Fruit fly (Drosophila melanogaster) whole organism, embryonic: ENCODE measurements around the gene CG9673.

Experiments used
- Atf-2 ChIP-seq: fragments of 200-800 bp; sonication (Bioruptor generic); optimal IDR thresholded peaks from 2 replicates; lab custom pipeline; 2016; ENCODE audit warnings: missing biosample characterization, missing genetic modification characterization
- Atf3 ChIP-seq: fragments of 200-800 bp; sonication (Bioruptor generic); optimal IDR thresholded peaks from 3 replicates; lab custom pipeline; 2016; ENCODE audit warnings: missing biosample characterization, missing genetic modification characterization
- C15 ChIP-seq: fragments of 200-800 bp; sonication (Bioruptor generic); IDR thresholded peaks from 3 replicates; pipeline ENCODE4 v1.3.6; 2022; ENCODE audit warnings: missing biosample characterization, missing genetic modification characterization
- CG12104 ChIP-seq: fragments of 200-800 bp; sonication (Bioruptor generic); optimal IDR thresholded peaks from 3 replicates; lab custom pipeline; 2016; ENCODE audit warnings: missing biosample characterization, missing genetic modification characterization
- CG14050 ChIP-seq: fragments of 200-800 bp; sonication (Bioruptor generic); IDR thresholded peaks from 3 replicates; pipeline ENCODE4 v1.3.6; 2022; ENCODE audit warnings: missing biosample characterization, missing genetic modification characterization
- CG15696 ChIP-seq: fragments of 200-800 bp; sonication (Bioruptor generic); optimal IDR thresholded peaks from 2 replicates; lab custom pipeline; 2019; ENCODE audit warnings: missing biosample characterization, mild to moderate bottlenecking, missing genetic modification characterization, moderate library complexity
- CG2116 ChIP-seq: fragments of 200-800 bp; sonication (Bioruptor generic); optimal IDR thresholded peaks from 3 replicates; lab custom pipeline; 2018; ENCODE audit warnings: missing biosample characterization, mild to moderate bottlenecking, missing genetic modification characterization
- CG2129 ChIP-seq: fragments of 200-800 bp; sonication (Bioruptor generic); IDR thresholded peaks from 2 replicates; pipeline ENCODE4 v1.3.6; 2022; ENCODE audit warnings: missing biosample characterization, missing genetic modification characterization; ENCODE audit not compliant: partially characterized antibody
- CG31224 ChIP-seq: fragments of 200-800 bp; sonication (Bioruptor generic); IDR thresholded peaks from 2 replicates; pipeline ENCODE4 v1.3.6; 2022; ENCODE audit warnings: missing biosample characterization, missing genetic modification characterization
- CG33557 ChIP-seq: fragments of 200-800 bp; sonication (Bioruptor generic); optimal IDR thresholded peaks from 2 replicates; lab custom pipeline; 2019; ENCODE audit warnings: missing biosample characterization, mild to moderate bottlenecking, missing genetic modification characterization, moderate library complexity
- CG3847 ChIP-seq: fragments of 200-800 bp; sonication (Bioruptor generic); IDR thresholded peaks from 2 replicates; pipeline ENCODE4 v1.3.6; 2022; ENCODE audit warnings: missing biosample characterization, missing genetic modification characterization
- CG4617 ChIP-seq: fragments of 200-800 bp; sonication (Bioruptor generic); optimal IDR thresholded peaks from 3 replicates; lab custom pipeline; 2016; ENCODE audit warnings: missing biosample characterization, missing genetic modification characterization, borderline replicate concordance
- CG6765 ChIP-seq: fragments of 200-800 bp; sonication (Bioruptor generic); optimal IDR thresholded peaks from 3 replicates; lab custom pipeline; 2017; ENCODE audit warnings: missing biosample characterization, mild to moderate bottlenecking, missing genetic modification characterization
- CG7928 ChIP-seq: fragments of 200-800 bp; sonication (Bioruptor generic); optimal IDR thresholded peaks from 2 replicates; lab custom pipeline; 2017; ENCODE audit warnings: missing biosample characterization, mild to moderate bottlenecking, missing genetic modification characterization
- CG8765 ChIP-seq: fragments of 200-800 bp; sonication (Bioruptor generic); IDR thresholded peaks from 2 replicates; pipeline ENCODE4 v1.3.6; 2022; ENCODE audit warnings: missing biosample characterization, missing genetic modification characterization
- E2f2 ChIP-seq: fragments of 200-800 bp; sonication (Bioruptor generic); IDR thresholded peaks from 2 replicates; pipeline ENCODE4 v1.3.6; 2022; ENCODE audit warnings: missing biosample characterization, missing genetic modification characterization
- Eip74EF ChIP-seq, 2 experiments: fragments of 200-800 bp in 1 of 2; fragments of >200 bp in 1 of 2; sonication (Bioruptor generic) in 1 of 2; optimal IDR thresholded peaks; 2 replicates each; lab custom pipeline; 2017 to 2019; ENCODE audit warnings: missing biosample characterization in 2 of 2, missing genetic modification characterization in 2 of 2, mild to moderate bottlenecking in 1 of 2, moderate library complexity in 1 of 2
- Ets65A ChIP-seq: fragments of 200-800 bp; sonication (Bioruptor generic); peaks from one replicate; lab custom pipeline; 2016; ENCODE audit warnings: missing biosample characterization, missing genetic modification characterization
- Ets97D ChIP-seq: fragments of 200-800 bp; sonication (Bioruptor generic); optimal IDR thresholded peaks from 3 replicates; lab custom pipeline; 2016; ENCODE audit warnings: missing biosample characterization, missing genetic modification characterization
- Gsc ChIP-seq: fragments of 200-800 bp; sonication (Bioruptor generic); IDR thresholded peaks from 2 replicates; pipeline ENCODE4 v1.3.6; 2022; ENCODE audit warnings: missing biosample characterization, missing genetic modification characterization
- MBD-R2 ChIP-seq: fragments of 200-800 bp; sonication (Bioruptor generic); IDR thresholded peaks from 2 replicates; pipeline ENCODE4 v1.3.6; 2022; ENCODE audit warnings: missing biosample characterization, missing genetic modification characterization
- Nf-YB ChIP-seq: fragments of 200-800 bp; sonication (Bioruptor generic); optimal IDR thresholded peaks from 3 replicates; lab custom pipeline; 2019; ENCODE audit warnings: missing biosample characterization, mild to moderate bottlenecking, missing genetic modification characterization, moderate library complexity
- Nf-YC ChIP-seq: fragments of 200-800 bp; optimal IDR thresholded peaks from 3 replicates; lab custom pipeline; 2019; ENCODE audit warnings: missing biosample characterization, mild to moderate bottlenecking, missing genetic modification characterization, moderate library complexity
- Opbp ChIP-seq: fragments of 200-800 bp; sonication (Bioruptor generic); IDR thresholded peaks from 3 replicates; pipeline ENCODE4 v1.3.6; 2022; ENCODE audit warnings: missing biosample characterization, missing genetic modification characterization; ENCODE audit not compliant: partially characterized antibody
- Rx ChIP-seq: fragments of 200-800 bp; sonication (Bioruptor generic); IDR thresholded peaks from 2 replicates; pipeline ENCODE4 v1.3.6; 2022; ENCODE audit warnings: missing biosample characterization, missing genetic modification characterization
- Spps ChIP-seq: fragments of 200-800 bp; sonication (Bioruptor generic); optimal IDR thresholded peaks from 2 replicates; lab custom pipeline; 2018; ENCODE audit warnings: missing biosample characterization, mild to moderate bottlenecking, missing genetic modification characterization
- al ChIP-seq: fragments of 200-800 bp; sonication (Bioruptor generic); IDR thresholded peaks from 2 replicates; pipeline ENCODE4 v1.3.6; 2022; ENCODE audit warnings: missing biosample characterization, missing genetic modification characterization
- aop ChIP-seq: fragments of 200-800 bp; sonication (Bioruptor generic); IDR thresholded peaks from 2 replicates; pipeline ENCODE4 v1.3.6; 2022; ENCODE audit warnings: missing biosample characterization, missing genetic modification characterization
- btn ChIP-seq: fragments of 200-800 bp; sonication (Bioruptor generic); optimal IDR thresholded peaks from 2 replicates; lab custom pipeline; 2016; ENCODE audit warnings: missing biosample characterization, missing genetic modification characterization
- croc ChIP-seq: fragments of 200-800 bp; sonication (Bioruptor generic); conservative IDR thresholded peaks from 3 replicates; pipeline ENCODE4 v1.3.6; 2022; ENCODE audit warnings: missing biosample characterization, missing genetic modification characterization
- dm ChIP-seq: fragments of 200-800 bp; sonication (Bioruptor generic); optimal IDR thresholded peaks from 3 replicates; lab custom pipeline; 2016; ENCODE audit warnings: missing biosample characterization, missing genetic modification characterization
- dmrt99B ChIP-seq: fragments of 200-800 bp; sonication (Bioruptor generic); optimal IDR thresholded peaks from 2 replicates; lab custom pipeline; 2018; ENCODE audit warnings: missing biosample characterization, mild to moderate bottlenecking, missing genetic modification characterization, moderate library complexity
- ems ChIP-seq: fragments of 200-800 bp; sonication (Bioruptor generic); optimal IDR thresholded peaks from 3 replicates; lab custom pipeline; 2016; ENCODE audit warnings: missing biosample characterization, missing genetic modification characterization
- grau ChIP-seq: fragments of 200-800 bp; optimal IDR thresholded peaks from 3 replicates; lab custom pipeline; 2019; ENCODE audit warnings: missing biosample characterization, mild to moderate bottlenecking, missing genetic modification characterization, moderate library complexity
- gsb-n ChIP-seq: fragments of 200-800 bp; sonication (Bioruptor generic); optimal IDR thresholded peaks from 3 replicates; lab custom pipeline; 2018; ENCODE audit warnings: missing biosample characterization, mild to moderate bottlenecking, missing genetic modification characterization
- inv ChIP-seq: fragments of 200-800 bp; sonication (Bioruptor generic); IDR thresholded peaks from 2 replicates; pipeline ENCODE4 v1.3.6; 2022; ENCODE audit warnings: missing biosample characterization, missing genetic modification characterization; ENCODE audit not compliant: partially characterized antibody
- lola ChIP-seq, 3 experiments: fragments of >200 bp in 2 of 3; fragments of 200-800 bp in 1 of 3; sonication (Bioruptor generic) in 1 of 3; optimal IDR thresholded peaks; 2 replicates each; lab custom pipeline; 2017 to 2019; ENCODE audit warnings: missing biosample characterization in 3 of 3, missing genetic modification characterization in 3 of 3, mild to moderate bottlenecking in 1 of 3, moderate library complexity in 1 of 3
- oc ChIP-seq: fragments of 200-800 bp; sonication (Bioruptor generic); optimal IDR thresholded peaks from 2 replicates; lab custom pipeline; 2018; ENCODE audit warnings: missing biosample characterization, mild to moderate bottlenecking, missing genetic modification characterization, moderate library complexity
- onecut ChIP-seq: fragments of 200-800 bp; sonication (Bioruptor generic); IDR thresholded peaks from 2 replicates; pipeline ENCODE4 v1.3.6; 2022; ENCODE audit warnings: missing biosample characterization, missing genetic modification characterization
- peb ChIP-seq: fragments of 200-800 bp; sonication (Bioruptor generic); IDR thresholded peaks from 2 replicates; pipeline ENCODE4 v1.3.6; 2022; ENCODE audit warnings: missing biosample characterization, missing genetic modification characterization
- pfk ChIP-seq: fragments of 200-800 bp; sonication (Bioruptor generic); optimal IDR thresholded peaks from 2 replicates; lab custom pipeline; 2018; ENCODE audit warnings: missing biosample characterization, mild to moderate bottlenecking, missing genetic modification characterization, moderate library complexity
- slbo ChIP-seq: fragments of 200-800 bp; sonication (Bioruptor generic); IDR thresholded peaks from 2 replicates; pipeline ENCODE4 v1.3.6; 2022; ENCODE audit warnings: missing biosample characterization, missing genetic modification characterization
- twi ChIP-seq: fragments of 200-800 bp; optimal IDR thresholded peaks from 2 replicates; lab custom pipeline; 2019; ENCODE audit warnings: missing biosample characterization, mild to moderate bottlenecking, missing genetic modification characterization, moderate library complexity
- tx ChIP-seq: fragments of 200-800 bp; sonication (Bioruptor generic); optimal IDR thresholded peaks from 2 replicates; lab custom pipeline; 2016; ENCODE audit warnings: missing biosample characterization, missing genetic modification characterization
- unpg ChIP-seq: fragments of 200-800 bp; sonication (Bioruptor generic); optimal IDR thresholded peaks from 3 replicates; lab custom pipeline; 2018; ENCODE audit warnings: missing biosample characterization, mild to moderate bottlenecking, missing genetic modification characterization, moderate library complexity
- wor ChIP-seq: fragments of 200-800 bp; sonication (Bioruptor generic); IDR thresholded peaks from 2 replicates; pipeline ENCODE4 v1.3.6; 2022; ENCODE audit warnings: missing biosample characterization, missing genetic modification characterization
- zfh1 ChIP-seq: fragments of 200-800 bp; sonication (Bioruptor generic); IDR thresholded peaks from 3 replicates; pipeline ENCODE4 v1.3.6; 2022; ENCODE audit warnings: missing biosample characterization, missing genetic modification characterization

Gene CG9673

DNA sequence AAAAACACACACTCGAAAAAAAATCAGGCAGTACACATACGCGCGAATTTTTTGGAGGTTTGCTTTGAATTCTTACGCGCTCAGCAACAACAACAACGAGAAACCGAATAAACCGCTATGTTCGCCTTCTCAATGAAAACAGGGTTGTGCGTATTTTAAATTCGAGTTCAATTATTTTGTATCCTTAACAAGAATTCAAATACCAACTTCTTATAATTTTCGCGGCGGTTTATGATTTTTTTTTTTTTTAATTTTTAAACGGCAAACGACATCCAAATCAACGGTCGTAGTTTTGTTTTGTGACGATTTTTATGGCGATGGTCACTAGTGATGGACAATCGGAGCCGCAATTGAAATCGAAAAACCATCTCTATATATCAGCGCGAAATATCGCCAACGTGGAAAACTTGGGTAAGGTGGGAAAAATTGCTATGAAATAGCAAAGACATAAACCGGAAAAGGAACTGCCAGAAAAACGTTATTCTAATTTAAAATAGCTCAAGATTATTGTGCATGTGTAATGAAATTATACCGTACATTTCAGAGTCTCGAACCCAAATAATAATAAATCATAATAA lies 48.0 kb upstream of the CG9673 start, which contains the start of gene goe (continued):
- TF ChIP-seq btn (GFP tag; lab: Kevin White, UChicago): peak; percentile 57
- TF ChIP-seq pfk: peak; percentile 49
- TF ChIP-seq Nf-YB (GFP tag; lab: Kevin White, UChicago): peak; percentile 47
- TF ChIP-seq Atf3: peak; percentile 74
- TF ChIP-seq CG7928 (GFP tag; lab: Kevin White, UChicago): peak; percentile 46
- TF ChIP-seq oc (tag; lab: Kevin White, UChicago): peak; percentile 43
- TF ChIP-seq peb (GFP tag; lab: Robert Waterston, UW): no peak
- TF ChIP-seq dm (GFP tag; lab: Kevin White, UChicago): peak; percentile 87
- TF ChIP-seq CG4617 (GFP tag; lab: Kevin White, UChicago): peak; percentile 25
- TF ChIP-seq CG15696: no peak
- TF ChIP-seq wor (GFP tag; lab: Robert Waterston, UW): no peak
- peak; percentile 64 for TF ChIP-seq ems (GFP tag; lab: Kevin White, UChicago)
- TF ChIP-seq inv (GFP tag; lab: Robert Waterston, UW): peak; percentile 94
- peak; percentile 69 for TF ChIP-seq Rx (GFP tag; lab: Robert Waterston, UW)
- TF ChIP-seq slbo (GFP tag; lab: Robert Waterston, UW): peak; percentile 91
- TF ChIP-seq onecut (GFP tag; lab: Robert Waterston, UW): peak; percentile 50
- TF ChIP-seq grau (tag; lab: Kevin White, UChicago): peak; percentile 76
- TF ChIP-seq Spps (tag; lab: Kevin White, UChicago): no peak
- TF ChIP-seq gsb-n (tag; lab: Kevin White, UChicago): peak; percentile 72
- peak; percentile 78 for TF ChIP-seq al (GFP tag; lab: Robert Waterston, UW)

DNA sequence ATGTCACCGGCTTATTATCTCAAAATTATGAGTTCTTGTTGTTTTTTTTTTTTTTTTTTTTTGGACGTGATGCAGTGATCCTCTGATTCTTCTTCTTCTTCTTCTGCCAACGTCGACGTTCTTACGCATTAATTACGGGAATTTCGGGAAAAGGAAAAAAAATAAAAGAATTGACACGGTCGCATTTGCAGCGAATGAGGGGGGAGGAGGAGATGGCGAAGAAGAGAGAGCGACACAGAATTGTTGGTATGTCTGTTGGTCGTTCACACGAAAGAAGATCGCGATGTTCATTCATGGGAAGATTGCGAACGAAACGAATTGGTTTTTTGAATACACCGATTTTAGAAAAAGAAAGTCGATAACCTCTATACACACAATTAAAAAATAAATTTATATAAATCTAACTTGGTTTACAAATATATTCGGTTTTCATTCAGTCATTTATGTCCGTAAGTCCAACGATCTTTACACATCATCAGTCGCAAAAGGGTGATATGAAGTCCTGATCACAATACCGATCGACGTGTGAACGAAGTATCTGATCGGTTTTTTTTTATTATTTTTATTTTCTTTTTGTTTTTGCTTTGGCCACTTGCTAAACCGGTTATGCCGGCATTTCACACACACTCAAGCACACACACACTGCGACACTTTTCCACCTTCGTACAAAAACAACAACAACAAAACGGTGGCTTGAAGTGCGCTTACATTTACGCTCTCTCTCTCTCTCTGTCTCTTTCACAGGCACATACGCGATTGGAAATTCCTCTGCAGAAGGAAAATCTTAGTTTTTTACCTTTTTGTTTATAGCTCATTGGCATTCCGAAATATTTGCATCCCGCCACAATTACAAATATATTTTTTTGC lies 47.3 kb upstream of the CG9673 start:
- TF ChIP-seq twi (tag; lab: Kevin White, UChicago) (peak; percentile 51), CG31224 (GFP tag; lab: Robert Waterston, UW) (0 out of 2 replicates have a peak, but pooled peaks have one; percentile 20), unpg (peak; percentile 79), E2f2 (GFP tag; lab: Robert Waterston, UW) (no peak), lola (GFP tag; optimal IDR thresholded peaks at IDR 0.05; lab: Kevin White, UChicago) (peak in 1 of 3 experiments; percentile 85), C15 (GFP tag; lab: Robert Waterston, UW) (no peak), CG8765 (GFP tag; lab: Robert Waterston, UW) (no peak), CG2129 (GFP tag; lab: Robert Waterston, UW) (no peak), Eip74EF (GFP tag; optimal IDR thresholded peaks at IDR 0.05; lab: Kevin White, UChicago) (peak in 1 of 2 experiments; percentile 72), CG6765 (peak; percentile 38), tx (GFP tag; lab: Kevin White, UChicago) (no peak), Ets97D (GFP tag; lab: Kevin White, UChicago) (no peak), CG12104 (GFP tag; lab: Kevin White, UChicago) (peak; percentile 65), CG14050 (peak; percentile 42; the same call in 1 of the 3 replicates), Gsc (no peak), CG3847 (0 out of 2 replicates have a peak, but pooled peaks have one; percentile 32), dmrt99B (tag; lab: Kevin White, UChicago) (peak; percentile 84), CG33557 (peak; percentile 82), croc (GFP tag; lab: Robert Waterston, UW) (no peak; the same call in 2 of the 3 replicates), CG2116 (GFP tag; lab: Kevin White, UChicago) (peak; percentile 42), Atf-2 (GFP tag; lab: Kevin White, UChicago) (no peak), Nf-YC (tag; lab: Kevin White, UChicago) (peak; percentile 76), MBD-R2 (peak; percentile 12; the same call in 1 of the 2 replicates), Opbp (GFP tag; lab: Robert Waterston, UW) (no peak), aop (GFP tag; lab: Robert Waterston, UW) (no peak), zfh1 (GFP tag; lab: Robert Waterston, UW) (peak; percentile 75), Ets65A (GFP tag; lab: Kevin White, UChicago) (peak; percentile 90)
